Worm (Caenorhabditis elegans) whole organism, L4 larva: Measurements from ENCODE around the gene R07E3.7.
"Not testable (repeated sequence)": the region's sequence is repeated elsewhere in the genome, so short reads cannot be mapped to it uniquely, and the experiment has no call there.

ENCODE experiments used
- F26F4.8 ChIP-seq: fragments of 200-800 bp; sonication (Bioruptor generic); conservative IDR thresholded peaks from 2 replicates; pipeline ENCODE4 v1.3.6; 2022; ENCODE audit warnings: missing genetic modification characterization, missing compliant biosample characterization
- aha-1 ChIP-seq: fragments of 150-350 bp; peaks from one replicate; lab custom pipeline; 2014; ENCODE audit warnings: missing biosample characterization, missing genetic modification characterization
- dmd-6 ChIP-seq: fragments of 200-800 bp; sonication (Bioruptor generic); IDR thresholded peaks from 2 replicates; pipeline ENCODE4 v1.3.6; 2022; ENCODE audit warnings: missing genetic modification reagents, missing genetic modification characterization, missing compliant biosample characterization
- hmg-1.1 ChIP-seq: fragments of 200-800 bp; sonication (Bioruptor generic); IDR thresholded peaks from 2 replicates; pipeline ENCODE4 v1.3.6; 2022; ENCODE audit warnings: missing genetic modification reagents, missing genetic modification characterization, missing compliant biosample characterization
- madf-5 ChIP-seq, 2 experiments: fragments of 200-800 bp; sonication (Bioruptor generic); IDR thresholded peaks; 2 replicates each; pipeline ENCODE4 v1.3.6; 2022; ENCODE audit warnings: missing compliant biosample characterization in 2 of 2, missing genetic modification characterization in 2 of 2
- madf-9 ChIP-seq: fragments of 200-800 bp; sonication (Bioruptor generic); conservative IDR thresholded peaks from 2 replicates; pipeline ENCODE4 v1.3.6; 2022; ENCODE audit warnings: missing genetic modification reagents, missing genetic modification characterization, missing compliant biosample characterization
- nhr-102 ChIP-seq: sonication (generic microtip); optimal IDR thresholded peaks from 2 replicates; lab custom pipeline; 2016; ENCODE audit warnings: mild to moderate bottlenecking, missing genetic modification characterization, moderate library complexity, missing compliant biosample characterization
- pha-4 ChIP-seq, 2 experiments: fragments of 150-350 bp in 1 of 2; fragments of 200-800 bp in 1 of 2; sonication (Bioruptor generic) in 1 of 2; IDR thresholded peaks in 1 of 2; optimal IDR thresholded peaks in 1 of 2; 2 replicates each; pipeline versions ENCODE4 v1.3.6 to Lab custom; 2014 to 2022; ENCODE audit warnings: missing genetic modification characterization in 2 of 2, missing genetic modification reagents in 2 of 2, missing biosample characterization in 1 of 2, missing compliant biosample characterization in 1 of 2

R07E3.7 gene

ce11 chrX:10298932-10299331 lies 56.6 kb downstream of the R07E3.7 start:
- TF ChIP-seq dmd-6 (GFP tag; lab: Robert Waterston, UW) (0 out of 2 replicates have a peak, but pooled peaks have one; percentile 24), hmg-1.1 (GFP tag; lab: Robert Waterston, UW) (peak; percentile 57), madf-5 (GFP tag; IDR thresholded peaks at IDR 0.05; lab: Robert Waterston, UW) (peak; percentile 69 to 82; a peak in 2 of 4 replicates), F26F4.8 (GFP tag; lab: Robert Waterston, UW) (peak; percentile 78), pha-4 (GFP tag; IDR thresholded peaks at IDR 0.05; lab: Robert Waterston, UW) (peak; percentile 77; the same call in 1 of the 2 replicates), madf-9 (GFP tag; lab: Robert Waterston, UW) (0 out of 2 replicates have a peak, but pooled peaks have one; percentile 32)
- TF ChIP-seq pha-4 (tag; optimal IDR thresholded peaks at IDR 0.05; lab: Kevin White, UChicago) = not testable (repeated sequence)

DNA sequence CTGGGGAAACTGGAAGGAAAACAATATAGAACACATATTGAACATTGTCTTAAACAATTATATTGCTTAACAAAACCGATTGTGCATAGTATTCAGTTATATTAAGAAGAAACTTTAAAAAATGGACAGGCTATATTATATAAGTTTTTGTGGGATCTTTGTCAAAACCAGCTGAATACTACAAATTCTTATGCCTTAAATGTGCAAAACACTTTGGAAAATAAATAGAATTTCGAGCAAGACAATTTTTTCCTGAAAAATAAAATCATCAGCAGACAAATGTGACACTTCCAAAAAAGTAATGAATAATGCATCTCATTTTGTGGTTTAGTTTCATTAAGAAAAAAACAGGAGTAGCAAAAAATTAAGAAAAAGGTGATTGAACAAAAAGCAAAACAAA lies 58.1 kb downstream of the R07E3.7 start:
- TF ChIP-seq aha-1 (tag; lab: Kevin White, UChicago) (peak; percentile 92), nhr-102 (no peak)
- TF ChIP-seq, all 104 proteins: peak for 1
